Worm (Caenorhabditis elegans) whole organism, L2 larva: Measurements from ENCODE around the gene str-109.

Experiments
- C34F6.9 ChIP-seq: fragments of 150-350 bp; optimal IDR thresholded peaks from 2 replicates; lab custom pipeline; 2014; ENCODE audit warnings: missing biosample characterization, missing genetic modification characterization
- R02D3.7 ChIP-seq: fragments of 150-350 bp; optimal IDR thresholded peaks from 2 replicates; lab custom pipeline; 2014; ENCODE audit warnings: missing biosample characterization, missing genetic modification characterization
- Y55F3AM.14 ChIP-seq: fragments of 200-800 bp; sonication (Bioruptor generic); optimal IDR thresholded peaks from 2 replicates; lab custom pipeline; 2018; ENCODE audit warnings: mild to moderate bottlenecking, missing genetic modification characterization, missing compliant biosample characterization
- alr-1 ChIP-seq: fragments of 150-350 bp; optimal IDR thresholded peaks from 2 replicates; lab custom pipeline; 2014; ENCODE audit warnings: missing biosample characterization, missing genetic modification characterization
- aly-2 ChIP-seq: fragments of 150-350 bp; optimal IDR thresholded peaks from 2 replicates; lab custom pipeline; 2014; ENCODE audit warnings: missing biosample characterization, missing genetic modification characterization
- ama-1 ChIP-seq: fragments of 150-350 bp; optimal IDR thresholded peaks from 2 replicates; lab custom pipeline; 2018; ENCODE audit warnings: inconsistent platforms
- blmp-1 ChIP-seq: sonication (generic microtip); optimal IDR thresholded peaks from 2 replicates; lab custom pipeline; 2017; ENCODE audit warnings: missing genetic modification characterization, mild to moderate bottlenecking, missing compliant biosample characterization, antibody characterized with exemption, moderate library complexity; ENCODE audit not compliant: insufficient read depth
- ceh-16 ChIP-seq: fragments of 150-350 bp; optimal IDR thresholded peaks from 2 replicates; lab custom pipeline; 2014; ENCODE audit warnings: missing biosample characterization, missing genetic modification characterization
- crh-2 ChIP-seq: sonication (generic microtip); optimal IDR thresholded peaks from 2 replicates; lab custom pipeline; 2017; ENCODE audit warnings: missing biosample characterization, missing genetic modification characterization
- dmd-4 ChIP-seq: sonication (generic microtip); optimal IDR thresholded peaks from 2 replicates; lab custom pipeline; 2017; ENCODE audit warnings: missing biosample characterization, missing genetic modification characterization
- elt-3 ChIP-seq: sonication (generic microtip); optimal IDR thresholded peaks from 2 replicates; lab custom pipeline; 2017; ENCODE audit warnings: missing biosample characterization, missing genetic modification characterization
- lin-11 ChIP-seq: fragments of 150-350 bp; sonication (generic microtip); optimal IDR thresholded peaks from 2 replicates; lab custom pipeline; 2014; ENCODE audit warnings: missing biosample characterization, missing genetic modification characterization, inconsistent platforms, mixed read lengths
- lin-39 ChIP-seq: fragments of 150-350 bp; optimal IDR thresholded peaks from 2 replicates; lab custom pipeline; 2014; ENCODE audit warnings: missing biosample characterization, missing genetic modification reagents, missing genetic modification characterization
- lsy-2 ChIP-seq, 2 experiments: fragments of 150-350 bp in 1 of 2; sonication (generic microtip) in 1 of 2; optimal IDR thresholded peaks; 2 replicates each; lab custom pipeline; 2014 to 2017; ENCODE audit warnings: missing biosample characterization in 2 of 2, missing genetic modification characterization in 2 of 2
- mbf-1 ChIP-seq: sonication (generic microtip); optimal IDR thresholded peaks from 2 replicates; lab custom pipeline; 2017; ENCODE audit warnings: missing biosample characterization, missing genetic modification characterization
- mdl-1 ChIP-seq, 2 experiments: fragments of 150-350 bp in 1 of 2; sonication (generic microtip) in 1 of 2; optimal IDR thresholded peaks; 2 replicates each; lab custom pipeline; 2017; ENCODE audit warnings: missing biosample characterization in 2 of 2, missing genetic modification characterization in 2 of 2
- nhr-10 ChIP-seq: sonication (generic microtip); optimal IDR thresholded peaks from 2 replicates; lab custom pipeline; 2017; ENCODE audit warnings: missing biosample characterization, missing genetic modification characterization
- nhr-11 ChIP-seq: fragments of 150-350 bp; optimal IDR thresholded peaks from 2 replicates; lab custom pipeline; 2014; ENCODE audit warnings: missing biosample characterization, missing genetic modification characterization
- nhr-12 ChIP-seq: fragments of 150-350 bp; optimal IDR thresholded peaks from 2 replicates; lab custom pipeline; 2014; ENCODE audit warnings: missing biosample characterization, missing genetic modification characterization
- nhr-129 ChIP-seq: fragments of 150-350 bp; optimal IDR thresholded peaks from 2 replicates; lab custom pipeline; 2014; ENCODE audit warnings: missing biosample characterization, missing genetic modification characterization
- nhr-21 ChIP-seq: fragments of 150-350 bp; optimal IDR thresholded peaks from 2 replicates; lab custom pipeline; 2014; ENCODE audit warnings: missing biosample characterization, missing genetic modification characterization
- nhr-23 ChIP-seq: fragments of 150-350 bp; optimal IDR thresholded peaks from 2 replicates; lab custom pipeline; 2014; ENCODE audit warnings: missing biosample characterization, missing genetic modification reagents, missing genetic modification characterization
- nhr-237 ChIP-seq: fragments of 150-350 bp; optimal IDR thresholded peaks from 2 replicates; lab custom pipeline; 2014; ENCODE audit warnings: missing biosample characterization, missing genetic modification characterization
- nhr-25 ChIP-seq: fragments of 150-350 bp; sonication (generic microtip); optimal IDR thresholded peaks from 3 replicates; lab custom pipeline; 2014; ENCODE audit warnings: missing biosample characterization, missing genetic modification characterization
- nhr-6 ChIP-seq: fragments of 150-350 bp; optimal IDR thresholded peaks from 2 replicates; lab custom pipeline; 2014; ENCODE audit warnings: missing biosample characterization, missing genetic modification characterization
- peb-1 ChIP-seq: fragments of 150-350 bp; optimal IDR thresholded peaks from 2 replicates; lab custom pipeline; 2014; ENCODE audit warnings: missing biosample characterization, missing genetic modification characterization
- sem-4 ChIP-seq: fragments of 150-350 bp; optimal IDR thresholded peaks from 2 replicates; lab custom pipeline; 2014; ENCODE audit warnings: missing biosample characterization, missing genetic modification reagents, missing genetic modification characterization
- skn-1 ChIP-seq: sonication (generic microtip); optimal IDR thresholded peaks from 2 replicates; lab custom pipeline; 2017; ENCODE audit warnings: missing biosample characterization, missing genetic modification characterization
- sma-3 ChIP-seq: sonication (generic microtip); optimal IDR thresholded peaks from 2 replicates; lab custom pipeline; 2016; ENCODE audit warnings: missing genetic modification reagents, missing genetic modification characterization, missing compliant biosample characterization
- snpc-4 ChIP-seq: fragments of 150-350 bp; optimal IDR thresholded peaks from 2 replicates; lab custom pipeline; 2014; ENCODE audit warnings: missing biosample characterization, missing genetic modification characterization
- unc-39 ChIP-seq: fragments of 150-350 bp; optimal IDR thresholded peaks from 2 replicates; lab custom pipeline; 2014; ENCODE audit warnings: missing biosample characterization, missing genetic modification characterization
- unc-55 ChIP-seq: fragments of 150-350 bp; sonication (generic microtip); optimal IDR thresholded peaks from 3 replicates; lab custom pipeline; 2014; ENCODE audit warnings: missing biosample characterization, missing genetic modification reagents, missing genetic modification characterization
- ztf-1 ChIP-seq: fragments of 200-800 bp; sonication (Bioruptor generic); conservative IDR thresholded peaks from 2 replicates; pipeline ENCODE4 v1.3.6; 2022; ENCODE audit warnings: missing genetic modification characterization, missing compliant biosample characterization
- ztf-11 ChIP-seq: sonication (generic microtip); optimal IDR thresholded peaks from 2 replicates; lab custom pipeline; 2017; ENCODE audit warnings: missing biosample characterization, missing genetic modification characterization
- ztf-4 ChIP-seq: fragments of 150-350 bp; optimal IDR thresholded peaks from 2 replicates; lab custom pipeline; 2014; ENCODE audit warnings: missing biosample characterization, missing genetic modification characterization

The str-109 gene

ce11 chrV:16190485-16190884 lies 28.5 kb upstream of the str-109 start, which contains the start of gene srh-281:
Gene srh-281, plus strand, starts transcription at chrV:16190785.
- TF ChIP-seq elt-3 (tag; lab: Kevin White, UChicago) (no peak), C34F6.9 (tag; lab: Kevin White, UChicago) (no peak), sma-3 (no peak), nhr-25 (no peak), ztf-4 (tag; lab: Kevin White, UChicago) (no peak)

DNA sequence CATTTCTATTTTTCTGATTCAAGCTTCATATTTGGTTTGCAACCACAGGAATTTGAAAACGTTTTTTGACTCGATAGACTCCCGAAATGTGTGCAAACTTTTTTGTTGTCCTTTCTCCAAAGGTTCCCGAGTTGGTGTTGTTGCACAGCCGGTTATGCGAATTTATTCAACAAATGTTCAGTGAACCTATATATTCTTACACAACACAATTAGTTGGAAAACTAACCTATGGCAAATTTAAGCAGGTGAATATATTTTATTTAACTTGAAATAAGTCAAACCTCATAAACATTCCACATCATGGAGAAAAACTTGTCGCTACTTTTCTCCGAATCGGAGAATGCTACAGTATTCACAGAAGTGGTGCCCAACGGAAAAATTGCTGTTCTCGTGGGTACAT lies 21.3 kb upstream of the str-109 start, which contains the start of gene srz-14:
Gene srz-14, plus strand, starts transcription at position 301 of the 400 bp plus-strand sequence.
- TF ChIP-seq aly-2 (tag; lab: Kevin White, UChicago) (no peak), nhr-237 (no peak), dmd-4 (tag; lab: Kevin White, UChicago) (no peak), peb-1 (tag; lab: Kevin White, UChicago) (no peak), nhr-25 (no peak), mdl-1 (tag; optimal IDR thresholded peaks at IDR 0.05; lab: Kevin White, UChicago) (no peak), alr-1 (tag; lab: Kevin White, UChicago) (no peak), nhr-129 (tag; lab: Kevin White, UChicago) (no peak), nhr-12 (tag; lab: Kevin White, UChicago) (no peak), nhr-21 (tag; lab: Kevin White, UChicago) (no peak), unc-39 (no peak), ztf-1 (no peak), Y55F3AM.14 (GFP tag; lab: Kevin White, UChicago) (no peak), sem-4 (tag; lab: Kevin White, UChicago) (no peak)

DNA sequence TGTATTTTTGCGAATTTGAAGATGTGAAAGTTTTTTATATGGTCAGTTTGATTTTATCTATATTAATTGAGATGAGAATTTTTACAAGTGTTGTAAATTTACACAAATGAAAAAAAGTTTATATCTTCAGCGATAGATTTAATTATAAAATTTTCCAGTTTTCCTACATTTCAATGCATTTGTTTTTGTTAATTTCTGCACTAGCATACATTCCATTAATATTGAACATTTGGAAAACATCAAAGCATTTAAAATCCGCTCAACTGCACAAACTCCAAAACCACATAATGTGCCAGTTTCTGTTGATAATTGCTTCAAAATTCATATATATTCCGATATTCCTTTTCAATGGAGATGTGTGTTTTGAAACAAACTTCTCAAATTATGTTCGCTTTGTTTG lies 20.9 kb upstream of the str-109 start, which contains the start of gene srh-277:
Gene srh-277, plus strand, starts transcription at position 301 of the 400 bp plus-strand sequence.
- TF ChIP-seq sma-3 (no peak), elt-3 (tag; lab: Kevin White, UChicago) (no peak), nhr-25 (no peak), peb-1 (tag; lab: Kevin White, UChicago) (no peak), unc-39 (no peak), nhr-10 (tag; lab: Kevin White, UChicago) (no peak), ama-1 (lab: Kevin White, UChicago) (no peak), dmd-4 (tag; lab: Kevin White, UChicago) (no peak), nhr-23 (no peak)
- TF ChIP-seq, all 48 proteins: peak for 0

DNA sequence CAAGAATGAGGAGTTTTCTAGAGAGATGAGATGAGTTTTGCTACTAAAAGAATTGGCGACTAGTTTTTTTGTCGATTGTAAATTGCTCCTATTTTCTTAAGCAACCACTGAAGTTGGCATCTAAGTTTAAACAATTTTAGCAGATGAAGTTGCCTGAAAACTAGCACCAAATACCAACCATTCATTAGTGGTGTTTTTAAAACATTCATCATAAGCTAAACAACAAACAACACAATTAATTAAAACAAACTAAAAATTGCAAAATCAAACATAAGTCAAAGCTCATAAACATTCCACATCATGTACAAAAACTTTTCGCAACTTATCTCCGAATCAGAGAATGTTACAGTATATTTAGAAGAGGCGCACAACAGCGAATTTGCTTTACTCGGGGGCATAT lies 20.1 kb upstream of the str-109 start, which contains the start of gene srz-13:
Gene srz-13, plus strand, starts transcription at position 301 of the 400 bp plus-strand sequence.
- TF ChIP-seq mbf-1 (no peak), ztf-11 (no peak), skn-1 (no peak), lsy-2 (tag; optimal IDR thresholded peaks at IDR 0.05; lab: Kevin White, UChicago) (no peak), nhr-23 (no peak), crh-2 (no peak), nhr-6 (tag; lab: Kevin White, UChicago) (no peak), R02D3.7 (no peak), lin-11 (tag; lab: Kevin White, UChicago) (no peak), ceh-16 (tag; lab: Kevin White, UChicago) (no peak), unc-55 (GFP tag; lab: Kevin White, UChicago) (no peak)
- TF ChIP-seq, all 48 proteins: peak for 0

DNA sequence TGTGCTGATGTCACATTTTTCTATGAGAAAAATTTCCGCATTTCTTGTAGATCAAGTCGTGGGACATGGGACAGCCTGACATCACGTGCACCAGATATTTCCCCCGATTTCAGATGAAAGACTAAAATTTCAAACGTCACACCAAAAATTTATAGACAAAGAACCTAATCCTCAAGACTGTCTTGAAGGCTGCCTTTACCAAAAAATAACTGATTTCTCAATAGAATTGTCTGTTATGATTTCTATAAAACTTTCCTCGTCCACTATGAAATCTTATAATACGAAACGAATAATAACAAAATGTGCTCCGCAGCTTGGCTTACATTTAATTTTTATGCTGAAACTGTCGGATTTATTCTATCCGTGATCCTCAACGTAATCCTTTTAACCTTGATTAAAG lies 18.3 kb upstream of the str-109 start, which contains the start of gene str-106:
Gene str-106, plus strand, starts transcription at position 301 of the 400 bp plus-strand sequence.
- TF ChIP-seq sem-4 (tag; lab: Kevin White, UChicago): no peak
- TF ChIP-seq blmp-1 (tag; lab: Kevin White, UChicago): no peak
- no peak for TF ChIP-seq nhr-11 (tag; lab: Kevin White, UChicago)
- TF ChIP-seq snpc-4 (tag; lab: Kevin White, UChicago): no peak
- no peak for TF ChIP-seq nhr-10 (tag; lab: Kevin White, UChicago)
- no peak for TF ChIP-seq lin-39 (tag; lab: Kevin White, UChicago)
